Worm (Caenorhabditis elegans): ENCODE measurements around the gene clip-1.

- TF ChIP-seq R02D3.7 (tag; optimal IDR thresholded peaks at IDR 0.05) (no peak), nhr-76 (tag; optimal IDR thresholded peaks at IDR 0.05) (no peak), zag-1 (tag; optimal IDR thresholded peaks at IDR 0.05) (no peak), nhr-28 (tag; optimal IDR thresholded peaks at IDR 0.05) (no peak), jun-1 (tag; optimal IDR thresholded peaks at IDR 0.05) (peak; percentile 26), aly-2 (tag; optimal IDR thresholded peaks at IDR 0.05) (no peak), ceh-28 (tag; optimal IDR thresholded peaks at IDR 0.05) (no peak)
Observed at ce11 chrIII:9254988-9255387, 13.9 kb downstream of the clip-1 start.
